Worm (Caenorhabditis elegans) whole organism, L2 larva: Measurements from ENCODE around the gene spe-41.

Experiments
- C34F6.9 ChIP-seq: fragments of 150-350 bp; optimal IDR thresholded peaks from 2 replicates; lab custom pipeline; 2014; ENCODE audit warnings: missing biosample characterization, missing genetic modification characterization
- F13H6.1 ChIP-seq: sonication (generic microtip); optimal IDR thresholded peaks from 2 replicates; lab custom pipeline; 2016; ENCODE audit warnings: missing genetic modification characterization, missing compliant biosample characterization
- Y55F3AM.14 ChIP-seq: fragments of 200-800 bp; sonication (Bioruptor generic); optimal IDR thresholded peaks from 2 replicates; lab custom pipeline; 2018; ENCODE audit warnings: mild to moderate bottlenecking, missing genetic modification characterization, missing compliant biosample characterization
- ZK546.5 ChIP-seq: sonication (generic microtip); optimal IDR thresholded peaks from 2 replicates; lab custom pipeline; 2017; ENCODE audit warnings: missing biosample characterization, missing genetic modification characterization
- alr-1 ChIP-seq: fragments of 150-350 bp; optimal IDR thresholded peaks from 2 replicates; lab custom pipeline; 2014; ENCODE audit warnings: missing biosample characterization, missing genetic modification characterization
- aly-2 ChIP-seq: fragments of 150-350 bp; optimal IDR thresholded peaks from 2 replicates; lab custom pipeline; 2014; ENCODE audit warnings: missing biosample characterization, missing genetic modification characterization
- blmp-1 ChIP-seq: sonication (generic microtip); optimal IDR thresholded peaks from 2 replicates; lab custom pipeline; 2017; ENCODE audit warnings: missing genetic modification characterization, mild to moderate bottlenecking, missing compliant biosample characterization, antibody characterized with exemption, moderate library complexity; ENCODE audit not compliant: insufficient read depth
- ceh-16 ChIP-seq: fragments of 150-350 bp; optimal IDR thresholded peaks from 2 replicates; lab custom pipeline; 2014; ENCODE audit warnings: missing biosample characterization, missing genetic modification characterization
- crh-2 ChIP-seq: sonication (generic microtip); optimal IDR thresholded peaks from 2 replicates; lab custom pipeline; 2017; ENCODE audit warnings: missing biosample characterization, missing genetic modification characterization
- dmd-4 ChIP-seq: sonication (generic microtip); optimal IDR thresholded peaks from 2 replicates; lab custom pipeline; 2017; ENCODE audit warnings: missing biosample characterization, missing genetic modification characterization
- elt-3 ChIP-seq: sonication (generic microtip); optimal IDR thresholded peaks from 2 replicates; lab custom pipeline; 2017; ENCODE audit warnings: missing biosample characterization, missing genetic modification characterization
- fos-1 ChIP-seq: fragments of 150-350 bp; optimal IDR thresholded peaks from 2 replicates; lab custom pipeline; 2014; ENCODE audit warnings: missing biosample characterization, missing genetic modification characterization
- lin-11 ChIP-seq: fragments of 150-350 bp; sonication (generic microtip); optimal IDR thresholded peaks from 2 replicates; lab custom pipeline; 2014; ENCODE audit warnings: missing biosample characterization, missing genetic modification characterization, inconsistent platforms, mixed read lengths
- lin-13 ChIP-seq: fragments of 150-350 bp; optimal IDR thresholded peaks from 2 replicates; lab custom pipeline; 2014; ENCODE audit warnings: missing biosample characterization, missing genetic modification reagents, missing genetic modification characterization
- lin-39 ChIP-seq: fragments of 150-350 bp; optimal IDR thresholded peaks from 2 replicates; lab custom pipeline; 2014; ENCODE audit warnings: missing biosample characterization, missing genetic modification reagents, missing genetic modification characterization
- lsy-2 ChIP-seq, 2 experiments: fragments of 150-350 bp in 1 of 2; sonication (generic microtip) in 1 of 2; optimal IDR thresholded peaks; 2 replicates each; lab custom pipeline; 2014 to 2017; ENCODE audit warnings: missing biosample characterization in 2 of 2, missing genetic modification characterization in 2 of 2
- mab-5 ChIP-seq: fragments of 150-350 bp; optimal IDR thresholded peaks from 2 replicates; lab custom pipeline; 2014; ENCODE audit warnings: missing biosample characterization, missing genetic modification characterization
- mdl-1 ChIP-seq, 2 experiments: fragments of 150-350 bp in 1 of 2; sonication (generic microtip) in 1 of 2; optimal IDR thresholded peaks; 2 replicates each; lab custom pipeline; 2017; ENCODE audit warnings: missing biosample characterization in 2 of 2, missing genetic modification characterization in 2 of 2
- nhr-10 ChIP-seq: sonication (generic microtip); optimal IDR thresholded peaks from 2 replicates; lab custom pipeline; 2017; ENCODE audit warnings: missing biosample characterization, missing genetic modification characterization
- nhr-11 ChIP-seq: fragments of 150-350 bp; optimal IDR thresholded peaks from 2 replicates; lab custom pipeline; 2014; ENCODE audit warnings: missing biosample characterization, missing genetic modification characterization
- nhr-12 ChIP-seq: fragments of 150-350 bp; optimal IDR thresholded peaks from 2 replicates; lab custom pipeline; 2014; ENCODE audit warnings: missing biosample characterization, missing genetic modification characterization
- nhr-129 ChIP-seq: fragments of 150-350 bp; optimal IDR thresholded peaks from 2 replicates; lab custom pipeline; 2014; ENCODE audit warnings: missing biosample characterization, missing genetic modification characterization
- nhr-237 ChIP-seq: fragments of 150-350 bp; optimal IDR thresholded peaks from 2 replicates; lab custom pipeline; 2014; ENCODE audit warnings: missing biosample characterization, missing genetic modification characterization
- nhr-77 ChIP-seq: fragments of 150-350 bp; optimal IDR thresholded peaks from 2 replicates; lab custom pipeline; 2014; ENCODE audit warnings: missing biosample characterization, missing genetic modification characterization
- sem-4 ChIP-seq: fragments of 150-350 bp; optimal IDR thresholded peaks from 2 replicates; lab custom pipeline; 2014; ENCODE audit warnings: missing biosample characterization, missing genetic modification reagents, missing genetic modification characterization
- skn-1 ChIP-seq: sonication (generic microtip); optimal IDR thresholded peaks from 2 replicates; lab custom pipeline; 2017; ENCODE audit warnings: missing biosample characterization, missing genetic modification characterization
- sma-3 ChIP-seq: sonication (generic microtip); optimal IDR thresholded peaks from 2 replicates; lab custom pipeline; 2016; ENCODE audit warnings: missing genetic modification reagents, missing genetic modification characterization, missing compliant biosample characterization
- sma-9 ChIP-seq, 2 experiments: fragments of 150-350 bp in 1 of 2; sonication (generic microtip) in 1 of 2; optimal IDR thresholded peaks; 2 replicates each; lab custom pipeline; 2014 to 2016; ENCODE audit warnings: missing genetic modification characterization in 2 of 2, mild to moderate bottlenecking in 1 of 2, missing biosample characterization in 1 of 2, missing compliant biosample characterization in 1 of 2, missing genetic modification reagents in 1 of 2, moderate library complexity in 1 of 2
- snpc-4 ChIP-seq: fragments of 150-350 bp; optimal IDR thresholded peaks from 2 replicates; lab custom pipeline; 2014; ENCODE audit warnings: missing biosample characterization, missing genetic modification characterization
- unc-39 ChIP-seq: fragments of 150-350 bp; optimal IDR thresholded peaks from 2 replicates; lab custom pipeline; 2014; ENCODE audit warnings: missing biosample characterization, missing genetic modification characterization
- unc-55 ChIP-seq: fragments of 150-350 bp; sonication (generic microtip); optimal IDR thresholded peaks from 3 replicates; lab custom pipeline; 2014; ENCODE audit warnings: missing biosample characterization, missing genetic modification reagents, missing genetic modification characterization
- unc-62 ChIP-seq: fragments of 150-350 bp; optimal IDR thresholded peaks from 2 replicates; lab custom pipeline; 2014; ENCODE audit warnings: missing biosample characterization, missing genetic modification reagents, missing genetic modification characterization
- zag-1 ChIP-seq: fragments of 150-350 bp; optimal IDR thresholded peaks from 2 replicates; lab custom pipeline; 2014; ENCODE audit warnings: missing biosample characterization, missing genetic modification characterization
- ztf-1 ChIP-seq: fragments of 200-800 bp; sonication (Bioruptor generic); conservative IDR thresholded peaks from 2 replicates; pipeline ENCODE4 v1.3.6; 2022; ENCODE audit warnings: missing genetic modification characterization, missing compliant biosample characterization
- ztf-4 ChIP-seq: fragments of 150-350 bp; optimal IDR thresholded peaks from 2 replicates; lab custom pipeline; 2014; ENCODE audit warnings: missing biosample characterization, missing genetic modification characterization

spe-41 gene

ce11 chrIII:3444139-3444538 lies at the start of gene spe-41:
Gene spe-41, minus strand, starts transcription at chrIII:3444210.
- no peak for TF ChIP-seq lin-11 (tag; lab: Kevin White, UChicago)
- TF ChIP-seq mab-5, result no peak
- no peak for TF ChIP-seq zag-1 (tag; lab: Kevin White, UChicago)
- TF ChIP-seq lin-13 (GFP tag; lab: Kevin White, UChicago), result no peak

ce11 chrIII:3493138-3493537 lies 49.1 kb upstream of the spe-41 start, which contains the start of gene gly-14:
Gene gly-14, minus strand, starts transcription at chrIII:3493238.
- no peak for TF ChIP-seq ztf-1 (GFP tag; lab: Robert Waterston, UW)
- TF ChIP-seq sem-4 (tag; lab: Kevin White, UChicago), result no peak
- no peak for TF ChIP-seq alr-1 (tag; lab: Kevin White, UChicago)
- no peak for TF ChIP-seq Y55F3AM.14 (GFP tag; lab: Kevin White, UChicago)
- TF ChIP-seq nhr-77 (tag; lab: Kevin White, UChicago), result no peak
- no peak for TF ChIP-seq fos-1 (tag; lab: Kevin White, UChicago)
- no peak for TF ChIP-seq nhr-12 (tag; lab: Kevin White, UChicago)

ce11 chrIII:3488224-3488623 lies 44.2 kb upstream of the spe-41 start, which contains the start of gene C34C12.7:
Gene C34C12.7, minus strand, starts transcription at chrIII:3488341.
- TF ChIP-seq C34F6.9 (tag; lab: Kevin White, UChicago), result no peak
- no peak for TF ChIP-seq elt-3 (tag; lab: Kevin White, UChicago)
- no peak for TF ChIP-seq nhr-12 (tag; lab: Kevin White, UChicago)
- TF ChIP-seq mdl-1 (tag; optimal IDR thresholded peaks at IDR 0.05; lab: Kevin White, UChicago), result no peak
- no peak for TF ChIP-seq unc-62
- TF ChIP-seq ZK546.5 (tag; lab: Kevin White, UChicago), result no peak
- TF ChIP-seq Y55F3AM.14 (GFP tag; lab: Kevin White, UChicago), result no peak
- no peak for TF ChIP-seq lin-11 (tag; lab: Kevin White, UChicago)
- TF ChIP-seq ztf-4 (tag; lab: Kevin White, UChicago), result no peak
- TF ChIP-seq lin-39, result no peak
- TF ChIP-seq unc-55, result no peak
- no peak for TF ChIP-seq nhr-10
- TF ChIP-seq dmd-4 (tag; lab: Kevin White, UChicago), result no peak
- TF ChIP-seq nhr-11 (tag; lab: Kevin White, UChicago), result no peak
- no peak for TF ChIP-seq nhr-237 (tag; lab: Kevin White, UChicago)
- no peak for TF ChIP-seq skn-1
- TF ChIP-seq crh-2 (tag; lab: Kevin White, UChicago), result no peak
- no peak for TF ChIP-seq sem-4 (tag; lab: Kevin White, UChicago)
- no peak for TF ChIP-seq unc-39 (tag; lab: Kevin White, UChicago)

ce11 chrIII:3487133-3487532 lies 43.1 kb upstream of the spe-41 start:
- TF ChIP-seq blmp-1 (tag; lab: Kevin White, UChicago), result no peak
- TF ChIP-seq mab-5, result no peak
- TF ChIP-seq sma-9 (GFP tag; optimal IDR thresholded peaks at IDR 0.05; lab: Kevin White, UChicago), result no peak
- TF ChIP-seq sma-9 (tag; optimal IDR thresholded peaks at IDR 0.05; lab: Kevin White, UChicago), result no peak
- no peak for TF ChIP-seq ztf-1 (GFP tag; lab: Robert Waterston, UW)
- no peak for TF ChIP-seq sem-4 (tag; lab: Kevin White, UChicago)
- TF ChIP-seq fos-1 (tag; lab: Kevin White, UChicago), result no peak
- no peak for TF ChIP-seq ZK546.5 (tag; lab: Kevin White, UChicago)

ce11 chrIII:3486055-3486454 lies 42.0 kb upstream of the spe-41 start:
- TF ChIP-seq zag-1 (tag; lab: Kevin White, UChicago), result no peak
- TF ChIP-seq F13H6.1 (tag; lab: Kevin White, UChicago), result no peak
- TF ChIP-seq blmp-1 (tag; lab: Kevin White, UChicago), result peak; percentile 55
- TF ChIP-seq sma-3 (GFP tag; lab: Kevin White, UChicago), result peak; percentile 30

ce11 chrIII:3484995-3485394 lies 41.0 kb upstream of the spe-41 start:
- TF ChIP-seq dmd-4 (tag; lab: Kevin White, UChicago), result no peak
- no peak for TF ChIP-seq nhr-77 (tag; lab: Kevin White, UChicago)
- no peak for TF ChIP-seq nhr-12 (tag; lab: Kevin White, UChicago)
- TF ChIP-seq nhr-11 (tag; lab: Kevin White, UChicago), result no peak
- TF ChIP-seq lsy-2 (tag; optimal IDR thresholded peaks at IDR 0.05; lab: Kevin White, UChicago), result no peak
- no peak for TF ChIP-seq snpc-4 (tag; lab: Kevin White, UChicago)
- TF ChIP-seq nhr-129 (tag; lab: Kevin White, UChicago), result no peak
- no peak for TF ChIP-seq sem-4 (tag; lab: Kevin White, UChicago)
- no peak for TF ChIP-seq zag-1 (tag; lab: Kevin White, UChicago)
- no peak for TF ChIP-seq crh-2 (tag; lab: Kevin White, UChicago)
- no peak for TF ChIP-seq aly-2 (tag; lab: Kevin White, UChicago)
- TF ChIP-seq alr-1 (tag; lab: Kevin White, UChicago), result no peak
- TF ChIP-seq elt-3 (tag; lab: Kevin White, UChicago), result no peak
- TF ChIP-seq nhr-237 (tag; lab: Kevin White, UChicago), result no peak
- no peak for TF ChIP-seq ceh-16 (tag; lab: Kevin White, UChicago)
- no peak for TF ChIP-seq nhr-10
- no peak for TF ChIP-seq ztf-4 (tag; lab: Kevin White, UChicago)
- TF ChIP-seq Y55F3AM.14 (GFP tag; lab: Kevin White, UChicago), result no peak
